Fruit fly (Drosophila melanogaster): ENCODE data around the gene gnu.

gnu gene

DNA sequence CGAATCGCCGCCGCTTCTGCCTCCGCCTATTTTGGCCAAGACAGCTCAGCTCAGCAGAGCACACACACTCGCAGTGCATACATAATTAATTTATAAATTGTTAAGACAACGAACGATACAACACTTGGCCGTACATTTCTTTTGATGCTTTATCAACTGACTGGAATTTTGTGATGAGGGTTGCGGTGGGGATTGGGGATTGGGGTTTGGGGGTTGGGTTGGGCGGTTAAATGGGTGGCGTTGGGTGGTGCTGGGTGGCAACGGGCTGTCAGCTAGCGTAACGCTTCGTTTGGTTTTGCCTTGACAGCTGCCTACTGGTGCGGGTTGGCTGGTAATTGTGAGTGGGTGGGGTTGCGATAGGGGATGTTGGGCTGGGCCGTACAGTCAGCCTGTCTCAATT is 19.2 kb upstream of the gnu start (continued):
- 0 out of 2 replicates have a peak, but pooled peaks have one; percentile 25 for TF ChIP-seq CG11085 (GFP tag; IDR thresholded peaks at IDR 0.05)
- TF ChIP-seq kni (GFP tag; optimal IDR thresholded peaks at IDR 0.05), result peak; percentile 26
- TF ChIP-seq ac (GFP tag; optimal IDR thresholded peaks at IDR 0.05), result no peak
- no peak for TF ChIP-seq chif (GFP tag; optimal IDR thresholded peaks at IDR 0.05)

DNA sequence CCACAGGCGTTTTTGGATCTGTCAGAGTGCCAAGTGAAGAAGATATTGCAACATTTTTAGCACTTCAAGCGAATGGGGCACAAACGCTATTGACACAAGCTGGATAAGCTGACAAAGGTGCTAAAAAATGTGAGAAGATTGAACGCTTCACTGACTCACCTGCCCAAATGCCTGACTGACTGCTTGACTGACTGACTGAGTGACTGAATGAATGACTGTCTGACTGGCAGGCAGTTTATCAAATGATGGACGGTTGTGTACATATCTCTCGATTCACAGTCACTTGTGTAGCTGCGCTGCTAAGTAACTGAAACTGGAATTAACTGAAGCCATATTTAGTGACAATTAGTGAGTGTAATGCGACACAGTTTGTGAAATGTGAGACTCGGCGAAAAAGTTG is 18.0 kb upstream of the gnu start:
- TF ChIP-seq CG32532 (GFP tag; IDR thresholded peaks at IDR 0.05), result no peak
- TF ChIP-seq CG34376 (GFP tag; optimal IDR thresholded peaks at IDR 0.05), result no peak
- TF ChIP-seq zen (tag; optimal IDR thresholded peaks at IDR 0.05), result no peak
- TF ChIP-seq CG8281 (tag; optimal IDR thresholded peaks at IDR 0.05), result peak; percentile 96
- no peak for TF ChIP-seq dmrt11E (tag; optimal IDR thresholded peaks at IDR 0.05)

DNA sequence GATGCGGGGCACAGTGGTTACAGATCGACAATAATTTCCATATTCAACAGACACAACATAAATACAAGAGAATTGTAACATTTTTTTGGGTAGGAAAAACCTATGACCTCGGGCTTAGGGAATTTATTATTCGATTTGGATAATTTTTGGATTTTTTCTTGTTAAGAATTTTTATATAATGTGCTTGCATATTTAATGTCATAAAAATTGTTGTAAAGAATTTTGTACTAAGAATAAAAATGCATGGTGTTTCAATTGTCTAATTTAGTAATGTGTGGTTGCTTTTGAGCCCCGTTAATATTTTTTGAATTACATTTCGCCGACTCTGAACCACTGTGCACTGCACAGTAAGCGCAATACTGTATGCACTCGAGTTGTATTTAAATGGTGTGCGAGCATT is 13.5 kb upstream of the gnu start:
- TF ChIP-seq vfl (GFP tag; optimal IDR thresholded peaks at IDR 0.05) (no peak), CG31441 (GFP tag; IDR thresholded peaks at IDR 0.05) (0 out of 2 replicates have a peak, but pooled peaks have one; percentile 23), Dip2 (GFP tag; IDR thresholded peaks at IDR 0.05) (no peak), yki (optimal IDR thresholded peaks at IDR 0.05) (no peak), CG8359 (GFP tag; optimal IDR thresholded peaks at IDR 0.05; ENCODE audit: borderline replicate concordance) (peak; percentile 2), twi (tag; optimal IDR thresholded peaks at IDR 0.05) (no peak), CG4424 (GFP tag; optimal IDR thresholded peaks at IDR 0.05) (peak; percentile 59), phol (tag; optimal IDR thresholded peaks at IDR 0.05) (peak; percentile 65), CG11504 (tag; optimal IDR thresholded peaks at IDR 0.05) (peak; percentile 45), D19A (tag; optimal IDR thresholded peaks at IDR 0.05) (peak; percentile 2), mam (GFP tag; optimal IDR thresholded peaks at IDR 0.05) (no peak), CG9727 (GFP tag; optimal IDR thresholded peaks at IDR 0.05) (peak; percentile 15), CG17361 (GFP tag; IDR thresholded peaks at IDR 0.05) (peak; percentile 21; the same call in 1 of the 3 replicates), CG7963 (GFP tag; IDR thresholded peaks at IDR 0.05; ENCODE audit: partially characterized antibody) (no peak), CG30403 (GFP tag; optimal IDR thresholded peaks at IDR 0.05) (peak; percentile 17), Oli (tag; optimal IDR thresholded peaks at IDR 0.05) (peak; percentile 18), CG2712 (tag; optimal IDR thresholded peaks at IDR 0.05) (peak; percentile 34), ind (GFP tag; optimal IDR thresholded peaks at IDR 0.05) (peak; percentile 14), CG10267 (tag; optimal IDR thresholded peaks at IDR 0.05) (peak; percentile 11), gcm (GFP tag; optimal IDR thresholded peaks at IDR 0.05) (peak; percentile 77), sens (GFP tag) (peak; percentile 57), dmrt99B (tag; optimal IDR thresholded peaks at IDR 0.05) (peak; percentile 35), CG6689 (GFP tag; IDR thresholded peaks at IDR 0.05) (0 out of 2 replicates have a peak, but pooled peaks have one; percentile 8), CG6765 (GFP tag; optimal IDR thresholded peaks at IDR 0.05) (no peak), CG10321 (GFP tag; IDR thresholded peaks at IDR 0.05) (no peak), CG1602 (GFP tag; optimal IDR thresholded peaks at IDR 0.05) (no peak), tio (GFP tag; optimal IDR thresholded peaks at IDR 0.05) (peak; percentile 8), nmo (GFP tag; optimal IDR thresholded peaks at IDR 0.05) (peak; percentile 21), bsh (GFP tag; optimal IDR thresholded peaks at IDR 0.05) (peak in 1 of 2 experiments; percentile 3), Mes4 (GFP tag; optimal IDR thresholded peaks at IDR 0.05) (no peak), CG8388 (GFP tag; optimal IDR thresholded peaks at IDR 0.05) (peak; percentile 33), gem (tag; optimal IDR thresholded peaks at IDR 0.05) (peak; percentile 49), D19B (GFP tag; optimal IDR thresholded peaks at IDR 0.05) (no peak), trem (tag; optimal IDR thresholded peaks at IDR 0.05) (peak; percentile 28), CG2678 (tag; optimal IDR thresholded peaks at IDR 0.05) (peak; percentile 46), row (GFP tag; IDR thresholded peaks at IDR 0.05) (0 out of 3 replicates have a peak, but pooled peaks have one; percentile 24), Sox100B (GFP tag; optimal IDR thresholded peaks at IDR 0.05) (peak; percentile 15), Sox102F (GFP tag; optimal IDR thresholded peaks at IDR 0.05) (peak; percentile 11)

All from whole organism, embryonic.